Fruit fly (Drosophila melanogaster): ENCODE data around the gene Mkp.

Gene Mkp

DNA sequence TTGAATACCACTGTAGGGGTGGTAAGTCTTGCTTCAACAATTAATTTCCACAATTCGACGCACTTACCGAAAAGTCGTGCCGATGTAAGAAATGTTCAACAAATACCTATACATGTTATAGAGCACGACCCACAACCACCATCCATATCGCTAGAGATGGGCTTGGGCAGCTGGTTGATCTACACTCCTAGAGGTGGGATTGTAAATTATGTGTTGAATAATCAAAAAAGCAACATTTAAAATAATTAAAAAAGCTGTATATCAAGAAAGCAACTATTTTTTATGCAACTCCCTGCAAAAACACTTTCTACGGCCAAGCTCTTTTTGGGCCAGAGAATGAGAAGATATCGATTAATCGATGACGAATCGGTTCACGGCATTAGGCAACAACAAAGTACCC lies at the start of gene Mkp, which contains the start of the genes CG34140 and Mtch:
Gene Mkp (minus strand): TSS at position 290 of the 400 bp plus-strand sequence.
Gene CG34140 (minus strand): TSS at position 174 of the 400 bp plus-strand sequence.
Gene Mtch (plus strand): TSS at position 376 of the 400 bp plus-strand sequence.
- TF ChIP-seq CTCF (optimal IDR thresholded peaks at IDR 0.05) = no peak
- TF ChIP-seq CG8478 (optimal IDR thresholded peaks at IDR 0.05) = no peak

DNA sequence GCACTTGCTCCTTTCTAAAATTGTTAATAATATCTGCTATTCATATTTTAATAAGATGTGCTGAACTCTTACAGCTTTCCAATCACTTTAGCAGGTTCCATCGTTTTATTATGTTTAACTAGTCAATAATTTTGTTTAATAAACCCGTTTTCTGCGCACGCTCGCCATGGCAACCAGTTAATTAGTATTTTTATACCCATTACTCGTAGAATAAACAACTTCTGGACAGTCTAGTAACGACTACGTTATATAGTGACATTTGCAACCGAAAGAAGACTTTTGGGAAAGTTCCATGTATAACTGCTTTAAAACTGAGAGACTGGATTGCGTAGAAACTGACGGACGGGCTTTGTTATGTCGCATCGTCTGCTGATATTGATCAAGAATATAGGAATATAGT lies 48.9 kb upstream of the Mkp start, which contains the start of gene CG34453:
Gene CG34453 (minus strand): TSS at position 101 of the 400 bp plus-strand sequence.
- TF ChIP-seq CG8478 (optimal IDR thresholded peaks at IDR 0.05) = no peak
- TF ChIP-seq CTCF (optimal IDR thresholded peaks at IDR 0.05) = no peak

DNA sequence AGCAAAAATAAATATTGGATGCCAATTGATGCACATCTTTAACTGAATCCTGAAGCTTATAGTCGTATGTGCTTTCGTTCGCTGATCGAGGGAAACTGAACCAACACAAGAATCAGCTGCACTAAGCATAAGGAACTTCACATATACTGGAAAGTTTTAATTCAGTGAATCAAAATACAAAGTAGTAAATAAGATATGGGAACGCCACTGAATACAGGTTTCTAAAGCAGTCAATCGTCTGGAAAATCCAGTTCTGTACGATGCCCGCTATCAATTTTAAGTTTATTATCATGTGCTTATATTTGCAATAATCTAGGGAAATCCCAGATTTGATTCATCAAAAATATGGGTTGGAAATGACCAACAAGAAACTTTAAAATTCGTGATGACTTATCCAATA lies 47.9 kb upstream of the Mkp start, which contains the start of gene CG34454:
Gene CG34454 (minus strand): TSS at position 84 of the 400 bp plus-strand sequence.
- TF ChIP-seq CG8478 (optimal IDR thresholded peaks at IDR 0.05) (no peak), CTCF (optimal IDR thresholded peaks at IDR 0.05) (no peak)

DNA sequence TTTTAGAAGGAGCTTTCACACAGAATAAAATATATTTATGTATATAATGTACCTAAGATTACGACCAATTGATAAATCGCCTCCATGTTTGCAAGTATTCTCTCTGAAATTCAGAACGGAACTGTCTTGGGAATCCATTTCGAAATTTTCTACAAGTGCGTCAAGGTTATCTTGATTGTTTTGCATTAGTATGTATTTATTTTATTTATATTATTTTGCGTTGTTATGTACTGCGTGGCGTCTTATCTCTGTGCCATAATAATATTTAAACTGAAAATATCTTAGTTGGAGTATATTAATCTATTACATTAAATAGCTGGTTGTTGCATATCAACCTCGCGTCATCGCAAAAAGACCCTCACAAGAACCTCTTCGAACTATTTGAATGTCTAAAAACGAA lies 47.2 kb upstream of the Mkp start, which contains the start of gene CG42846:
Gene CG42846 (minus strand): TSS at position 101 of the 400 bp plus-strand sequence.
- TF ChIP-seq CTCF (optimal IDR thresholded peaks at IDR 0.05) (no peak), CG8478 (optimal IDR thresholded peaks at IDR 0.05) (no peak)

DNA sequence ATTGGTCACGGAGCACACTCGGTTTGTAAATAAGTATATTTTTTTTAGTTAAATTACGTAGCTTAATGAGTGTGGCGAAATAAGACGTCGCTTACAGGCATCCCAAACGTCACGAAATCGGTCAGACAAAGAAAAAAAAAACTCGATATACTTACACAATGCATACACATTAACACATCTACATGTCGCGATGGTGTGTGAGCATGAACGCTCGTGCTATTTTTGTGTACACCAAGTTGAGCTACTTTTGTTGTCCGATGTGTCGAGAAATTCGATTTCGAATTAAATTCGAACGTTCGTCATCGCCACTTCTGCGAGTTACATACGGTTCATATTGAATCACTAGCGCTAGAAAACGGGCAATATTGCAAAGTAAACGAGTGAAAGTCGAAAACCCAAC lies 40.8 kb upstream of the Mkp start:
- no peak for TF ChIP-seq CTCF (optimal IDR thresholded peaks at IDR 0.05)
- TF ChIP-seq CG8478 (optimal IDR thresholded peaks at IDR 0.05) = no peak

DNA sequence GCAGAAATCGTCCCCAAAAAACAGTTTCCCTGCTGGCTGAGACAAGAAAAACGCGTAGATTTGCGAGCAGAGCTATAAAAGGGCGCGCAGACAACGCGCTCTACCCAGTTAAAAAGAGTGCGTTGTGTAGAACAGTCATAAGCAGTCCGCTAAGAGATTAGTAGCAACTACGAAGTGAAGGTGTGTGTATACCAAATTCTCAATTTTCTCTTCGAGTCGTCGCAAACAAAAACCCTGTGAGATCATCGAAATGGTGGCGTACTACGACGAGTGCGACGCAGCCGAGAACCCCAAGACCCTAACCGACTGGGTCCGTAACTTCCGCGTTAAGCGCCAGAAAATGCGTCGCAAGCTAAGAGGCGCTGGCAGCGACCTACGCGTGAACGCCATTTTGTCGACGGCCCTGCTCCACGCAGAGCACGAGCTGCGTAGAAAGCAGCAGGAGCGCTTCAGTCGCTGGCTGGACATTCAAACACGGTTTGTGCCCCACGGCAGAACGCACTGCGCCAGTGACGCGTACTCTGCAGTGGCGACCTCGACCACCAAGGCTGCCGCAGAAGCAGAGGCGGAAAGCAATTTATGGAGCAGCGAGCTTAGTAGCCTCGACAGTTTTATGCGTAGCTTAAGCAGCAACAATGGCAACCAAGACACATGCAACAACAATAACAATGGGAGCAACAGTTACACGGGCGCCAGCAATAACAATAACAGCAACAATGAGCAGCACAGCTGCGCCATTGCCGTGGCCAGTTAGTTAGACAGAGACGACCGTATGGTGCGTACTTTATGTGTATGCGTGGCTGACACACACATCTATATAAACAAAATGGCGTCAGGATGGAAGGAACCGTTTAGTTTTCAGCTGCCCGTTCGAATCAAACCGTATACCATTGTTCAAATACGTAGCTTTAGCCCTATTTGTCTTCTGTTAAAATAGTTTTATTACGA lies 39.9 kb upstream of the Mkp start:
- TF ChIP-seq CTCF (optimal IDR thresholded peaks at IDR 0.05) = no peak
- TF ChIP-seq CG8478 (optimal IDR thresholded peaks at IDR 0.05) = no peak

DNA sequence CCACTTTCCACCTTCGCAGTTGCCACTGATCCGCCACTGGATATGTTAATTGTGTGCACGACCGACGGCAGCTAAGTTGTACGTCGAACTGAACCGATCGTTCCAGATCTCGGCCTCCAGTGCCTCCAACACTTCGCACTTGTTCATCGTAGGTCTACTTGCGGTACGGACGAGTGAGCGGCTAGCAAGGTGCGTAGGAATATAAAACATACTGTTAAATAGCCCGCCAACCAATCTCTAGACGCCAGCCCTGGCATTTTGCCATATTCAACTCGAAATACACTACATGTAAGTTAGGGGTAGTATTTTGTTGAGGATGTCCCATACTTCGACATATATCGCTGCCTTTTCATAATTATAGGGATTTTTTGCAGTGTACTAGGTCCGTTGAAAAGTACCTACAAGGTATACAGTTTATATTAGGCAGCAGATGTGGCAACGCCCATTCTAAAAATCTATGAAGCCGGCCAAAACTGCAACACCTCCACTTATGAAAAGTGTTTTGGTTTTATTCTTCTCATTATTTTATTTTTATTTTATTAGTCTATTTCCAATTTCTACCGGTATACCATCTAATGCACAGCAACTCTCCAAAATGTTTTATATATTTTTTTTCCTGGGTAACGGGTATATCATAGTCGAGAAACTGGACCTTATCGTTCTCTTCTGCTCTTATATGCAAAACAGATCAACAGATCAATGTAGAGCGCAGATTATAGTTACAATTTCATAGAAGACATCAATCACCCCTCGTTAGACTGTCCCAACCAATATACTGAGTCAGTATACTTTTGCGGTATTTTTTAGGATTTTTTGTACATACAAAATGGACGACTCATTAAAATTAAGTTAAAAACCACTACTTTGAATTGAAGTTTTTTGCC lies 38.9 kb upstream of the Mkp start, which contains the start of the genes pyx and CG33229:
Gene pyx (minus strand): TSS at position 51 of the 884 bp plus-strand sequence.
Gene CG33229 (plus strand): TSS at position 834 of the 884 bp plus-strand sequence.
- no peak for TF ChIP-seq CG8478 (optimal IDR thresholded peaks at IDR 0.05)
- TF ChIP-seq CTCF (optimal IDR thresholded peaks at IDR 0.05) = no peak

DNA sequence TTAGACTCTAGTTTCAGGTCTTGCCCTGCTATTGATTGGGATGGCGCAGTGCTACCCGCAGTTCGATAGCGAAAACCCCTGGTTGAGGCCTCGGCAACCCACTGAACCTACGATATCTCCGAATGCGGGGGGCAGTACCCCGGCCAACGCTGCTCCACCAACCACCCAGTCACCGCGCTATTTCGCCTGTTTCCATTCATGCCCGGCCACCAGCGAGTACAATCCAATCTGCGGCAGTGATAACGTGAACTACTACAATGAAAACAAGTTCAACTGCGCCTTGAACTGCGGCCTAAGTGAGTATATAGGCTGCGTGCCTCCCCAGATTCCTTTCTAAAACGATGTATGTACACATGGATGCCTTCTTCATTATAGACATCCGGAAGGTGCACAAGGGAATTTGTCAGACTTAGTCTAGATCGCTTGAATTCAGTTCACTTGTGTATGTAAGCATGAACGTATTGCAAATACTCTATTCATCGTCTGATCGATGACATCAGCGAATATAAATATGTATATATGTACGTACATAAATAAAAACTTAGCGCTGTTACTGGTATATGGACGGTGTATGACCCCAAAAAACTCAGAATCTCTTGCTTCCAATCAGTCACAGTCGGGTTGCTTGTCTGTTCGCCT lies 33.3 kb upstream of the Mkp start, which contains the start of gene CG13877:
Gene CG13877 (plus strand): TSS at position 589 of the 639 bp plus-strand sequence.
- no peak for TF ChIP-seq CG8478 (optimal IDR thresholded peaks at IDR 0.05)
- no peak for TF ChIP-seq CTCF (optimal IDR thresholded peaks at IDR 0.05)

DNA sequence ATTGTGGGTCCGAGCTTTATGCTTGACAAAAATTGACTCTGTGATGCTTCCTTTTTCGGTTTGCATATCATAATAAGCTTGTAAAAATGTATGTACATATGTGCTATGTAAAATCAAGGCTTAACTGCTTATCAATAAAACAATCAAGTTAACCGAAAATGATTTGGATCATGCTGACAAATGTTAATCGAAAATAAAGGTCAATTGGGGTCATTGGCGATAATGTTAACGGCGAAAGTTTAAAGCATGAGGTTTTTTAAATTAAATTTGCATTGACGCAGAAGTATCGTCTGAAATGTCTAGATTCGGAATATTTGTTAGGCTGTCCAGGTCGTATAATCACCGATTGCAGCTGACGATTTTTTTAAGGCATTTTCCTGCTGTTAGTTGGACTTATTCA lies 32.0 kb upstream of the Mkp start, which contains the start of gene Kaz1-ORFB:
Gene Kaz1-ORFB (plus strand): TSS at position 301 of the 400 bp plus-strand sequence.
- TF ChIP-seq CTCF (optimal IDR thresholded peaks at IDR 0.05) (no peak), CG8478 (optimal IDR thresholded peaks at IDR 0.05) (no peak)

DNA sequence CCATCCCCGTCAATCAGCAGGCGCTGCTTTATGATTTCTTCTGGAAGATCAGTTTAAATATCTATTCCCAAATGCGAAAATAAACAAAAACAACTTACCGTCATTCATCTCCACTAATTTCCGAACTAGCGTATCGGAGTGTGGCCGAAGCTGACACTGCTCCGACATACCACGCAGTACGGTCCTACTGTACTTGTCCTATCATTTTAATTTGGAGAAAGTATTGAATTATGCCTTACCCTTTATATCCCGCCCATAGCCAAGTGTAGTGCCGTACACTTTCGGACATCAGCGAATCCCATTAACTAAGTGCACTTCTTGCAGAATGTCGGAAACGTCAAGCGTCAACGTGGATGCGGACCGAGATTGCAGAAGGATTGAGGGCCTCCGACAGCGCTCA lies 28.2 kb upstream of the Mkp start, which contains the start of the genes thoc7 and Dis3l2:
Gene thoc7 (minus strand): TSS at position 168 of the 400 bp plus-strand sequence.
Gene Dis3l2 (plus strand): TSS at position 190 of the 400 bp plus-strand sequence.
- TF ChIP-seq CTCF (optimal IDR thresholded peaks at IDR 0.05) (no peak), CG8478 (optimal IDR thresholded peaks at IDR 0.05) (no peak)

DNA sequence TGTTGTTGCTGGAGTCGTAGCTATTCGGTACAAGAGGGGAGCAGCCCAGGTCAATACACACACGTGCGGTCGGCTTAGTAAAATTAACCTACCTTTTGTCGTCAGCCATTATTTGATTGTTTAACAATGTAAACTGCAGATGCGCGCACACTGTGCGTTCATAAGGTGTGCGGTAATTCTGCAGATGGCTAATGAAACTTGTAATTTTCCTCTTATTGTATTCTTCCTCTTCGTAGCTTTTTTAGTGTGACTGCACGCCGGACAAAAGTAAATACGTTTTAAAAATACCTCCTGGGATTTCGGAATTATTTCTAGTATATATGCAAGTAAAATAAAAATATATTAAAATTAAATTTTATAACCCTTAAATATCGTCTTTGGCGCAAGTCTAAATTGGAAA lies 26.9 kb upstream of the Mkp start, which contains the start of gene Prp4k:
Gene Prp4k (minus strand): TSS at position 258 of the 400 bp plus-strand sequence.
- TF ChIP-seq CG8478 (optimal IDR thresholded peaks at IDR 0.05) (no peak), CTCF (optimal IDR thresholded peaks at IDR 0.05) (no peak)

DNA sequence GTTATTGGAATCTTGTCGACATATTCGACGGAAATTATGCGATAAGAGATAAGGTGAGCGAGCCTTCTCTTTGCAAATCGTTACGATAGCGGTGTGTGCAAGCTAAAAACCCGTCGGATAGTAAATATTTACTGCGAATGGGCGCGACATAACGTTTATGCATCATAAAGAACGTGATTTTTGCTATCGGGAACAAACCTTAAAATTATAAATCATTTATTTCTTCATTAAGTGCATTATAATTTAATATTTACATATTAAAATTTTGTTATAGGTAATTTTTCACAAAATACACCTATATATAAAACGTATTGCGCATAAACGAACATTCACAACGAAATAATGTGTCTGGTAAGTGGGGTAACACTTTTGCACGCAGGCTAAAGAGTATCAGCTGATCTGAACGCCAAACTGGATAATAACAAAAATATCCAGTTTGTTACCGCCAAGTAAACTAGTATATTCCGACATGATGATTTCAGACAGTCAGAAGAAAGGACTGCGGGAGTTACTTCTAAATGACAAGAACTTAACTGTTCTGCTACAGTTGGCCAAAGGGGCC lies 21.5 kb upstream of the Mkp start, which contains the start of the genes Gk1 and CG13876:
Gene Gk1 (minus strand): TSS at position 122 of the 562 bp plus-strand sequence.
Gene CG13876 (plus strand): TSS at position 412 of the 562 bp plus-strand sequence.
- no peak for TF ChIP-seq CG8478 (optimal IDR thresholded peaks at IDR 0.05)
- TF ChIP-seq CTCF (optimal IDR thresholded peaks at IDR 0.05) = no peak

DNA sequence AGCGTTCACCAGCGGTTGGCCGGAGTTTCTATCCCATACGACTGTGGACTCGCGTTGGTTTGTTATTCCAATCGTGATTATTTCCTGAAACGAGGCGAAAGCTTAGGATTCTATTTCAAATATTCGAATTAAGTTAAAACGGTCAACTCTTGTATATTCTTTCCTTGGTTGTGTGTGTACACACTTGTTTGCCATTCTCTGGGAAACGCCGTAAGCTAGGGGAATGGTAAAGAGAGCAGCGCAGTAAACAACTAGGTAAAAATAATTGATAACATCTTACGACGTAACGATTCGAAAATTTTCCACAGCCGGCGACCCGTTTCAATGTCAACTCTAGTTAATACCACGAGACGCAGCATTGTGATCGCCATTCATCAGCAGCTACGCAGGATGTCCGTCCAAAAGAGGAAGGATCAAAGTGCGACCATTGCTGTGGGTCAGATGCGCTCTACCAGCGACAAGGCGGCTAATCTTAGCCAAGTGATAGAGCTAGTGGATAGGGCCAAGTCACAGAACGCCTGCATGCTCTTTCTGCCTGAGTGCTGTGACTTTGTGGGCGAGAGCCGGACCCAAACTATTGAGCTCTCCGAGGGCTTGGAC lies 19.3 kb upstream of the Mkp start, which contains the start of gene NitFhit:
Gene NitFhit (plus strand): TSS at position 195 of the 600 bp plus-strand sequence.
- no peak for TF ChIP-seq CG8478 (optimal IDR thresholded peaks at IDR 0.05)
- no peak for TF ChIP-seq CTCF (optimal IDR thresholded peaks at IDR 0.05)

All from S2 (cell line).